Fruit fly (Drosophila melanogaster): ENCODE measurements around the gene CG6230.

CG6230 gene

dm6 chr2L:11068907-11069306, 51.2 kb downstream of the CG6230 start:
- peak; percentile 37 for TF ChIP-seq EcR (GFP tag; optimal IDR thresholded peaks at IDR 0.05)
- TF ChIP-seq CG8159 (tag; optimal IDR thresholded peaks at IDR 0.05), result no peak
- no peak for TF ChIP-seq Snoo (tag; optimal IDR thresholded peaks at IDR 0.05)
- no peak for TF ChIP-seq Pif1B (GFP tag; optimal IDR thresholded peaks at IDR 0.05)
- TF ChIP-seq fd96Ca (GFP tag; IDR thresholded peaks at IDR 0.05), result 0 out of 3 replicates have a peak, but pooled peaks have one; percentile 5
- TF ChIP-seq Ets98B (GFP tag; IDR thresholded peaks at IDR 0.05), result no peak
- peak; percentile 65 for TF ChIP-seq CG13204 (GFP tag; optimal IDR thresholded peaks at IDR 0.05)

- TF ChIP-seq Ets98B (GFP tag; IDR thresholded peaks at IDR 0.05) (no peak), CG34367 (tag; optimal IDR thresholded peaks at IDR 0.05) (peak; percentile 32), CG8301 (tag; optimal IDR thresholded peaks at IDR 0.05) (peak; percentile 37), rn (GFP tag; IDR thresholded peaks at IDR 0.05) (no peak), CG17806 (tag; optimal IDR thresholded peaks at IDR 0.05) (peak; percentile 59), D1 (tag; optimal IDR thresholded peaks at IDR 0.05) (peak; percentile 33), CG15710 (tag; optimal IDR thresholded peaks at IDR 0.05) (peak; percentile 59), CG8159 (tag; optimal IDR thresholded peaks at IDR 0.05) (peak; percentile 67), CG9948 (tag; optimal IDR thresholded peaks at IDR 0.05) (peak; percentile 43), CG12605 (GFP tag; IDR thresholded peaks at IDR 0.05) (peak; percentile 23; the same call in 1 of the 2 replicates), CG14655 (GFP tag; optimal IDR thresholded peaks at IDR 0.05) (peak; percentile 46)
Observed at dm6 chr2L:11068441-11068840, 51.7 kb downstream of the CG6230 start.

dm6 chr2L:11067970-11068369, 52.1 kb downstream of the CG6230 start:
- no peak for TF ChIP-seq CG14655 (GFP tag; optimal IDR thresholded peaks at IDR 0.05)
- TF ChIP-seq Pif1B (GFP tag; optimal IDR thresholded peaks at IDR 0.05), result peak; percentile 13
- no peak for TF ChIP-seq CG8301 (tag; optimal IDR thresholded peaks at IDR 0.05)

dm6 chr2L:11066887-11067459, 53.1 kb downstream of the CG6230 start, which contains the start of gene Samuel:
Samuel (minus strand) TSS chr2L:11066998.
- TF ChIP-seq Pif1B (GFP tag; optimal IDR thresholded peaks at IDR 0.05) (peak; percentile 70), CG10348 (GFP tag; IDR thresholded peaks at IDR 0.05) (no peak), CG15710 (tag; optimal IDR thresholded peaks at IDR 0.05) (peak; percentile 49), Snoo (tag; optimal IDR thresholded peaks at IDR 0.05) (peak; percentile 38), CG14655 (GFP tag; optimal IDR thresholded peaks at IDR 0.05) (peak; percentile 59), CG8159 (tag; optimal IDR thresholded peaks at IDR 0.05) (peak; percentile 68), CG34367 (tag; optimal IDR thresholded peaks at IDR 0.05) (peak; percentile 43), Ets98B (GFP tag; IDR thresholded peaks at IDR 0.05) (peak; percentile 73), CG9948 (tag; optimal IDR thresholded peaks at IDR 0.05) (peak; percentile 18), D1 (tag; optimal IDR thresholded peaks at IDR 0.05) (peak; percentile 31), rn (GFP tag; IDR thresholded peaks at IDR 0.05) (no peak), gl (tag; optimal IDR thresholded peaks at IDR 0.05) (peak; percentile 50), CG13204 (GFP tag; optimal IDR thresholded peaks at IDR 0.05) (peak; percentile 54), CG17806 (tag; optimal IDR thresholded peaks at IDR 0.05) (peak; percentile 57), EcR (GFP tag; optimal IDR thresholded peaks at IDR 0.05) (peak; percentile 58), CG32121 (GFP tag; IDR thresholded peaks at IDR 0.05) (0 out of 2 replicates have a peak, but pooled peaks have one; percentile 19), CG4496 (GFP tag; IDR thresholded peaks at IDR 0.05) (peak; percentile 62; the same call in 1 of the 3 replicates), CG12605 (GFP tag; IDR thresholded peaks at IDR 0.05) (peak; percentile 84), Pif1A (GFP tag; optimal IDR thresholded peaks at IDR 0.05) (peak; percentile 58), CG8301 (tag; optimal IDR thresholded peaks at IDR 0.05) (peak; percentile 50), fd96Ca (GFP tag; IDR thresholded peaks at IDR 0.05) (no peak; the same call in 2 of the 3 replicates)

dm6 chr2L:11065932-11066823, 53.9 kb downstream of the CG6230 start:
- peak; percentile 48 for TF ChIP-seq CG8159 (tag; optimal IDR thresholded peaks at IDR 0.05)
- TF ChIP-seq CG14655 (GFP tag; optimal IDR thresholded peaks at IDR 0.05), result peak; percentile 51
- TF ChIP-seq CG12605 (GFP tag; IDR thresholded peaks at IDR 0.05), result no peak
- peak; percentile 42 for TF ChIP-seq CG9948 (tag; optimal IDR thresholded peaks at IDR 0.05)
- no peak for TF ChIP-seq fd96Ca (GFP tag; IDR thresholded peaks at IDR 0.05)
- peak; percentile 36 for TF ChIP-seq CG8301 (tag; optimal IDR thresholded peaks at IDR 0.05)
- peak; percentile 36 for TF ChIP-seq CG15710 (tag; optimal IDR thresholded peaks at IDR 0.05)
- TF ChIP-seq CG4496 (GFP tag; IDR thresholded peaks at IDR 0.05), result peak; percentile 51; the same call in 2 of the 3 replicates
- TF ChIP-seq gl (tag; optimal IDR thresholded peaks at IDR 0.05), result no peak
- TF ChIP-seq Pif1A (GFP tag; optimal IDR thresholded peaks at IDR 0.05), result peak; percentile 64
- no peak for TF ChIP-seq Pif1B (GFP tag; optimal IDR thresholded peaks at IDR 0.05)
- no peak for TF ChIP-seq CG34367 (tag; optimal IDR thresholded peaks at IDR 0.05)
- peak; percentile 40 for TF ChIP-seq Snoo (tag; optimal IDR thresholded peaks at IDR 0.05)
- TF ChIP-seq EcR (GFP tag; optimal IDR thresholded peaks at IDR 0.05), result no peak
- TF ChIP-seq D1 (tag; optimal IDR thresholded peaks at IDR 0.05), result peak; percentile 11
- no peak for TF ChIP-seq CG13204 (GFP tag; optimal IDR thresholded peaks at IDR 0.05)
- TF ChIP-seq CG10348 (GFP tag; IDR thresholded peaks at IDR 0.05), result no peak
- TF ChIP-seq Ets98B (GFP tag; IDR thresholded peaks at IDR 0.05), result peak; percentile 26; the same call in 1 of the 2 replicates
- TF ChIP-seq CG32121 (GFP tag; IDR thresholded peaks at IDR 0.05), result 0 out of 2 replicates have a peak, but pooled peaks have one; percentile 55
- TF ChIP-seq CG17806 (tag; optimal IDR thresholded peaks at IDR 0.05), result peak; percentile 15
- no peak for TF ChIP-seq rn (GFP tag; IDR thresholded peaks at IDR 0.05)

All from whole organism, pupa.